Fruit fly (Drosophila melanogaster) whole organism, adult: ENCODE measurements around the gene CG13021.

Experiments
- CG1620 ChIP-seq: fragments of 200-800 bp; sonication (Bioruptor generic); optimal IDR thresholded peaks from 2 replicates; lab custom pipeline; 2016; ENCODE audit warnings: missing biosample characterization, missing genetic modification characterization
- CG33017 ChIP-seq: fragments of 200-800 bp; sonication (Bioruptor generic); optimal IDR thresholded peaks from 2 replicates; lab custom pipeline; 2018; ENCODE audit warnings: missing biosample characterization, mild to moderate bottlenecking, missing genetic modification characterization, moderate library complexity
- CG5204 ChIP-seq: fragments of 200-800 bp; sonication (Bioruptor generic); optimal IDR thresholded peaks from 2 replicates; lab custom pipeline; 2016; ENCODE audit warnings: missing biosample characterization, missing genetic modification characterization
- CG7101 ChIP-seq: fragments of 200-800 bp; sonication (Bioruptor generic); optimal IDR thresholded peaks from 2 replicates; lab custom pipeline; 2018; ENCODE audit warnings: missing biosample characterization, mild to moderate bottlenecking, missing genetic modification characterization, moderate library complexity
- Clk ChIP-seq: fragments of 200-800 bp; sonication (Bioruptor generic); optimal IDR thresholded peaks from 2 replicates; lab custom pipeline; 2017; ENCODE audit warnings: missing biosample characterization, missing genetic modification characterization
- Crg-1 ChIP-seq: fragments of 200-800 bp; sonication (Bioruptor generic); optimal IDR thresholded peaks from 2 replicates; lab custom pipeline; 2016; ENCODE audit warnings: missing biosample characterization, missing genetic modification characterization
- bab1 ChIP-seq: fragments of 200-800 bp; sonication (Bioruptor generic); optimal IDR thresholded peaks from 3 replicates; lab custom pipeline; 2019; ENCODE audit warnings: missing biosample characterization, mild to moderate bottlenecking, missing genetic modification characterization, moderate library complexity
- cic ChIP-seq: fragments of 200-800 bp; sonication (Bioruptor generic); optimal IDR thresholded peaks from 2 replicates; lab custom pipeline; 2017; ENCODE audit warnings: missing biosample characterization, mild to moderate bottlenecking, missing genetic modification characterization, moderate library complexity
- cnc ChIP-seq, 2 experiments: fragments of >200 bp; optimal IDR thresholded peaks; 2 replicates each; lab custom pipeline; 2017
- kay ChIP-seq: fragments of 200-800 bp; sonication (Bioruptor generic); peaks from one replicate; lab custom pipeline; 2016; ENCODE audit warnings: missing biosample characterization, missing genetic modification characterization, borderline replicate concordance
- ovo ChIP-seq: fragments of 200-800 bp; sonication (Bioruptor generic); optimal IDR thresholded peaks from 2 replicates; lab custom pipeline; 2016; ENCODE audit warnings: missing biosample characterization, missing genetic modification characterization
- pad ChIP-seq: fragments of 200-800 bp; sonication (Bioruptor generic); optimal IDR thresholded peaks from 3 replicates; lab custom pipeline; 2017; ENCODE audit warnings: missing biosample characterization, missing genetic modification characterization, mild to moderate bottlenecking, moderate library complexity, missing genetic modification reagents
- tj ChIP-seq: fragments of 200-800 bp; sonication (Bioruptor generic); optimal IDR thresholded peaks from 3 replicates; lab custom pipeline; 2017; ENCODE audit warnings: missing biosample characterization, mild to moderate bottlenecking, missing genetic modification characterization, moderate library complexity
- toe ChIP-seq: fragments of 200-800 bp; sonication (Bioruptor generic); optimal IDR thresholded peaks from 2 replicates; lab custom pipeline; 2016; ENCODE audit warnings: missing biosample characterization, missing genetic modification characterization

dm6 chrX:3530696-3531095 is 16.6 kb downstream of the CG13021 start:
- TF ChIP-seq Crg-1 (GFP tag; lab: Kevin White, UChicago) (no peak), CG7101 (tag; lab: Kevin White, UChicago) (no peak), kay (GFP tag; lab: Kevin White, UChicago) (no peak), bab1 (GFP tag; lab: Kevin White, UChicago) (no peak), CG1620 (GFP tag; lab: Kevin White, UChicago) (no peak), CG33017 (tag; lab: Kevin White, UChicago) (no peak), toe (no peak), ovo (GFP tag; lab: Kevin White, UChicago) (no peak), tj (GFP tag; lab: Kevin White, UChicago) (no peak), cic (GFP tag; lab: Kevin White, UChicago) (no peak), cnc (optimal IDR thresholded peaks at IDR 0.05; lab: Kevin White, UChicago) (no peak), Clk (GFP tag; lab: Kevin White, UChicago) (no peak), CG5204 (GFP tag; lab: Kevin White, UChicago) (no peak), pad (GFP tag; lab: Kevin White, UChicago) (no peak)
